Worm (Caenorhabditis elegans): ENCODE data around the gene dod-20.

The dod-20 gene

ce11 chrV:422133-422532, at the start of gene dod-20:
Gene dod-20, plus strand, starts transcription at chrV:422433.
- no peak for TF ChIP-seq nfya-1 (tag; optimal IDR thresholded peaks at IDR 0.05; ENCODE audit: insufficient read depth)
- no peak for TF ChIP-seq nhr-12 (tag; optimal IDR thresholded peaks at IDR 0.05)
- TF ChIP-seq fos-1 (tag; optimal IDR thresholded peaks at IDR 0.05), result no peak
- TF ChIP-seq nhr-67 (tag; optimal IDR thresholded peaks at IDR 0.05), result no peak
- no peak for TF ChIP-seq pha-4 (tag; optimal IDR thresholded peaks at IDR 0.05)
- peak; percentile 61 for TF ChIP-seq elt-2 (tag; optimal IDR thresholded peaks at IDR 0.05)
- TF ChIP-seq ceh-82 (tag; optimal IDR thresholded peaks at IDR 0.05), result no peak
- no peak for TF ChIP-seq eor-1 (tag; optimal IDR thresholded peaks at IDR 0.05)

ce11 chrV:373192-373591, 49.0 kb upstream of the dod-20 start:
- TF ChIP-seq nhr-237 (tag; optimal IDR thresholded peaks at IDR 0.05) (no peak), ceh-16 (tag; optimal IDR thresholded peaks at IDR 0.05) (no peak), ztf-11 (tag; optimal IDR thresholded peaks at IDR 0.05) (no peak), egl-27 (tag; optimal IDR thresholded peaks at IDR 0.05) (no peak), pha-4 (tag; optimal IDR thresholded peaks at IDR 0.05) (no peak), ceh-28 (tag; optimal IDR thresholded peaks at IDR 0.05) (no peak), elt-3 (tag; optimal IDR thresholded peaks at IDR 0.05) (no peak), nhr-43 (tag; optimal IDR thresholded peaks at IDR 0.05; ENCODE audit: poor library complexity, severe bottlenecking) (no peak), daf-12 (tag; optimal IDR thresholded peaks at IDR 0.05) (no peak), egl-5 (tag; optimal IDR thresholded peaks at IDR 0.05) (no peak), jun-1 (tag; optimal IDR thresholded peaks at IDR 0.05) (no peak), nhr-12 (tag; optimal IDR thresholded peaks at IDR 0.05) (no peak), lsy-12 (tag; optimal IDR thresholded peaks at IDR 0.05) (no peak), mdl-1 (tag; optimal IDR thresholded peaks at IDR 0.05) (no peak)

ce11 chrV:376790-377189, 45.4 kb upstream of the dod-20 start:
- TF ChIP-seq sea-2 (GFP tag; optimal IDR thresholded peaks at IDR 0.05) (no peak), elt-3 (tag; optimal IDR thresholded peaks at IDR 0.05) (peak in 1 of 3 experiments; percentile 35), elt-2 (tag; optimal IDR thresholded peaks at IDR 0.05) (peak; percentile 51)

- TF ChIP-seq nhr-67 (tag; optimal IDR thresholded peaks at IDR 0.05), result no peak
- peak; percentile 29 for TF ChIP-seq nhr-43 (tag; optimal IDR thresholded peaks at IDR 0.05; ENCODE audit: poor library complexity, severe bottlenecking)
- TF ChIP-seq nhr-25 (tag; optimal IDR thresholded peaks at IDR 0.05), result peak; percentile 25
- TF ChIP-seq nhr-23 (tag; optimal IDR thresholded peaks at IDR 0.05), result peak; percentile 40
These were observed 44.0 kb upstream of the dod-20 start for ce11 chrV:378231-378630.

ce11 chrV:380186-380585, 42.0 kb upstream of the dod-20 start, which contains the start of gene mltn-8:
Gene mltn-8, minus strand, starts transcription at chrV:380286.
- TF ChIP-seq R02D3.7 (tag; optimal IDR thresholded peaks at IDR 0.05) (no peak), nhr-76 (tag; optimal IDR thresholded peaks at IDR 0.05) (no peak), ztf-4 (tag; optimal IDR thresholded peaks at IDR 0.05) (no peak), nhr-67 (tag; optimal IDR thresholded peaks at IDR 0.05) (no peak), nhr-237 (tag; optimal IDR thresholded peaks at IDR 0.05) (no peak), sea-2 (GFP tag; optimal IDR thresholded peaks at IDR 0.05) (no peak), lsy-12 (tag; optimal IDR thresholded peaks at IDR 0.05) (no peak), jun-1 (tag; optimal IDR thresholded peaks at IDR 0.05) (no peak), aly-2 (tag; optimal IDR thresholded peaks at IDR 0.05) (no peak), eor-1 (tag; optimal IDR thresholded peaks at IDR 0.05) (no peak), egl-5 (tag; optimal IDR thresholded peaks at IDR 0.05) (no peak), egl-27 (tag; optimal IDR thresholded peaks at IDR 0.05) (no peak)

- TF ChIP-seq hmg-11 (tag; optimal IDR thresholded peaks at IDR 0.05) (no peak), fkh-10 (GFP tag; optimal IDR thresholded peaks at IDR 0.05) (no peak), nhr-28 (tag; optimal IDR thresholded peaks at IDR 0.05) (no peak), zag-1 (tag; optimal IDR thresholded peaks at IDR 0.05) (no peak), egl-27 (tag; optimal IDR thresholded peaks at IDR 0.05) (peak; percentile 58), sea-2 (GFP tag; optimal IDR thresholded peaks at IDR 0.05) (no peak), ceh-82 (tag; optimal IDR thresholded peaks at IDR 0.05) (no peak), aly-2 (tag; optimal IDR thresholded peaks at IDR 0.05) (no peak), skn-1 (tag; optimal IDR thresholded peaks at IDR 0.05) (no peak), ztf-11 (tag; optimal IDR thresholded peaks at IDR 0.05) (no peak), nhr-67 (tag; optimal IDR thresholded peaks at IDR 0.05) (no peak), pha-4 (tag; optimal IDR thresholded peaks at IDR 0.05) (no peak), unc-62 (GFP tag; optimal IDR thresholded peaks at IDR 0.05) (peak; percentile 27), nhr-12 (tag; optimal IDR thresholded peaks at IDR 0.05) (no peak), nhr-43 (tag; optimal IDR thresholded peaks at IDR 0.05; ENCODE audit: poor library complexity, severe bottlenecking) (peak; percentile 97), mdl-1 (tag; optimal IDR thresholded peaks at IDR 0.05) (no peak), pqm-1 (tag; optimal IDR thresholded peaks at IDR 0.05) (no peak), nhr-237 (tag; optimal IDR thresholded peaks at IDR 0.05) (no peak), nhr-23 (tag; optimal IDR thresholded peaks at IDR 0.05) (peak; percentile 93), mml-1 (tag; optimal IDR thresholded peaks at IDR 0.05) (no peak), ZK546.5 (tag; optimal IDR thresholded peaks at IDR 0.05) (no peak), fkh-2 (tag; optimal IDR thresholded peaks at IDR 0.05) (no peak), elt-3 (tag; optimal IDR thresholded peaks at IDR 0.05) (peak; percentile 64 to 72 (median 69)), nhr-25 (tag; optimal IDR thresholded peaks at IDR 0.05) (peak; percentile 92), eor-1 (tag; optimal IDR thresholded peaks at IDR 0.05) (no peak), lin-15B (tag; optimal IDR thresholded peaks at IDR 0.05) (no peak), unc-39 (tag; optimal IDR thresholded peaks at IDR 0.05) (no peak)
These were observed 40.8 kb upstream of the dod-20 start, which contains the start of gene ZK6.8 for ce11 chrV:381227-381950. Gene ZK6.8, plus strand, starts transcription at chrV:381908.
